Fruit fly (Drosophila melanogaster) whole organism, pupa: ENCODE measurements around the gene Cby.

ENCODE experiments used
- CG10348 ChIP-seq: fragments of 200-800 bp; sonication (Bioruptor generic); IDR thresholded peaks from 2 replicates; pipeline ENCODE4 v1.3.6; 2022; ENCODE audit warnings: missing biosample characterization, missing genetic modification characterization
- CG14655 ChIP-seq: fragments of 200-800 bp; sonication (Bioruptor generic); optimal IDR thresholded peaks from 3 replicates; lab custom pipeline; 2017; ENCODE audit warnings: mild to moderate bottlenecking, missing biosample characterization, missing genetic modification reagents, missing genetic modification characterization
- CG15710 ChIP-seq: fragments of 200-800 bp; sonication (Bioruptor generic); optimal IDR thresholded peaks from 2 replicates; lab custom pipeline; 2018; ENCODE audit warnings: missing biosample characterization, mild to moderate bottlenecking, missing genetic modification characterization, moderate library complexity
- CG17806 ChIP-seq: fragments of 200-800 bp; sonication (Bioruptor generic); optimal IDR thresholded peaks from 2 replicates; lab custom pipeline; 2018; ENCODE audit warnings: missing biosample characterization, mild to moderate bottlenecking, missing genetic modification characterization, moderate library complexity
- CG8159 ChIP-seq: fragments of 200-800 bp; sonication (Bioruptor generic); optimal IDR thresholded peaks from 3 replicates; lab custom pipeline; 2018; ENCODE audit warnings: missing biosample characterization, mild to moderate bottlenecking, missing genetic modification characterization, moderate library complexity
- CG8301 ChIP-seq: fragments of 200-800 bp; sonication (Bioruptor generic); optimal IDR thresholded peaks from 2 replicates; lab custom pipeline; 2018; ENCODE audit warnings: missing biosample characterization, mild to moderate bottlenecking, missing genetic modification characterization
- EcR ChIP-seq: fragments of 200-800 bp; sonication (Bioruptor generic); optimal IDR thresholded peaks from 3 replicates; lab custom pipeline; 2019; ENCODE audit warnings: missing biosample characterization, missing genetic modification characterization, mild to moderate bottlenecking, moderate library complexity, missing genetic modification reagents
- Ets98B ChIP-seq: fragments of 200-800 bp; sonication (Bioruptor generic); IDR thresholded peaks from 2 replicates; pipeline ENCODE4 v1.3.6; 2022; ENCODE audit warnings: missing biosample characterization, missing genetic modification characterization
- fd96Ca ChIP-seq: fragments of 200-800 bp; sonication (Bioruptor generic); IDR thresholded peaks from 3 replicates; pipeline ENCODE4 v1.3.6; 2022; ENCODE audit warnings: missing biosample characterization, missing genetic modification characterization
- rn ChIP-seq: fragments of 200-800 bp; sonication (Bioruptor generic); IDR thresholded peaks from 2 replicates; pipeline ENCODE4 v1.3.6; 2022; ENCODE audit warnings: missing biosample characterization, missing genetic modification characterization

dm6 chr3R:21855469-21855826, 12.4 kb upstream of the Cby start:
- TF ChIP-seq CG15710 (tag; lab: Kevin White, UChicago) (no peak), CG14655 (GFP tag; lab: Kevin White, UChicago) (no peak), CG8301 (tag; lab: Kevin White, UChicago) (no peak), rn (GFP tag; lab: Robert Waterston, UW) (no peak), CG8159 (no peak), EcR (GFP tag; lab: Kevin White, UChicago) (no peak), Ets98B (GFP tag; lab: Robert Waterston, UW) (no peak), fd96Ca (peak; percentile 63; the same call in 2 of the 3 replicates), CG17806 (tag; lab: Kevin White, UChicago) (no peak), CG10348 (GFP tag; lab: Robert Waterston, UW) (no peak)
